Fruit fly (Drosophila melanogaster) whole organism, embryonic: ENCODE data around the gene CG10038.

ENCODE experiments used
- BtbVII ChIP-seq: fragments of 200-800 bp; sonication (Bioruptor generic); optimal IDR thresholded peaks from 3 replicates; lab custom pipeline; 2017; ENCODE audit warnings: missing biosample characterization, mild to moderate bottlenecking, missing genetic modification characterization
- CG10366 ChIP-seq: fragments of 200-800 bp; sonication (Bioruptor generic); IDR thresholded peaks from 2 replicates; pipeline ENCODE4 v1.3.6; 2022; ENCODE audit warnings: missing biosample characterization, missing genetic modification characterization
- CG10431 ChIP-seq: fragments of 200-800 bp; sonication (Bioruptor generic); optimal IDR thresholded peaks from 3 replicates; lab custom pipeline; 2018; ENCODE audit warnings: missing biosample characterization, mild to moderate bottlenecking, missing genetic modification characterization
- CG10543 ChIP-seq: fragments of 200-800 bp; sonication (Bioruptor generic); optimal IDR thresholded peaks from 3 replicates; lab custom pipeline; 2017; ENCODE audit warnings: missing biosample characterization, mild to moderate bottlenecking, missing genetic modification characterization, moderate library complexity
- CG10654 ChIP-seq: fragments of 200-800 bp; sonication (Bioruptor generic); optimal IDR thresholded peaks from 2 replicates; lab custom pipeline; 2016; ENCODE audit warnings: missing biosample characterization, missing genetic modification characterization
- CG10979 ChIP-seq: fragments of 200-800 bp; sonication (Bioruptor generic); optimal IDR thresholded peaks from 2 replicates; lab custom pipeline; 2018; ENCODE audit warnings: missing biosample characterization, mild to moderate bottlenecking, missing genetic modification characterization, moderate library complexity
- CG11696 ChIP-seq: fragments of 200-800 bp; sonication (Bioruptor generic); IDR thresholded peaks from 2 replicates; pipeline ENCODE4 v1.3.6; 2022; ENCODE audit warnings: missing biosample characterization, missing genetic modification characterization
- CG13296 ChIP-seq: fragments of 200-800 bp; sonication (Bioruptor generic); optimal IDR thresholded peaks from 3 replicates; lab custom pipeline; 2018; ENCODE audit warnings: missing biosample characterization, mild to moderate bottlenecking, missing genetic modification characterization
- CG13424 ChIP-seq: fragments of 200-800 bp; sonication (Bioruptor generic); optimal IDR thresholded peaks from 2 replicates; lab custom pipeline; 2019; ENCODE audit warnings: missing biosample characterization, mild to moderate bottlenecking, missing genetic modification characterization, moderate library complexity
- CG15601 ChIP-seq: fragments of 200-800 bp; sonication (Bioruptor generic); optimal IDR thresholded peaks from 3 replicates; lab custom pipeline; 2019; ENCODE audit warnings: missing biosample characterization, mild to moderate bottlenecking, missing genetic modification characterization, moderate library complexity
- CG17829 ChIP-seq: fragments of 200-800 bp; optimal IDR thresholded peaks from 2 replicates; lab custom pipeline; 2019; ENCODE audit warnings: missing biosample characterization, mild to moderate bottlenecking, missing genetic modification characterization, moderate library complexity
- CG2712 ChIP-seq: fragments of 200-800 bp; optimal IDR thresholded peaks from 3 replicates; lab custom pipeline; 2019; ENCODE audit warnings: missing biosample characterization, mild to moderate bottlenecking, missing genetic modification characterization, moderate library complexity
- CG30020 ChIP-seq: fragments of 200-800 bp; optimal IDR thresholded peaks from 2 replicates; lab custom pipeline; 2019; ENCODE audit warnings: missing biosample characterization, mild to moderate bottlenecking, missing genetic modification characterization, moderate library complexity
- CG31365 ChIP-seq: fragments of 200-800 bp; sonication (Bioruptor generic); optimal IDR thresholded peaks from 2 replicates; lab custom pipeline; 2018; ENCODE audit warnings: missing biosample characterization, mild to moderate bottlenecking, missing genetic modification characterization
- CG3838 ChIP-seq: fragments of 200-800 bp; sonication (Bioruptor generic); optimal IDR thresholded peaks from 3 replicates; lab custom pipeline; 2016; ENCODE audit warnings: missing biosample characterization, missing genetic modification characterization
- CG4820 ChIP-seq: fragments of 200-800 bp; sonication (Bioruptor generic); optimal IDR thresholded peaks from 3 replicates; lab custom pipeline; 2016; ENCODE audit warnings: missing biosample characterization, missing genetic modification characterization
- CG7786 ChIP-seq: fragments of 200-800 bp; sonication (Bioruptor generic); optimal IDR thresholded peaks from 2 replicates; lab custom pipeline; 2016; ENCODE audit warnings: missing biosample characterization, missing genetic modification characterization
- CG8359 ChIP-seq: fragments of 200-800 bp; sonication (Bioruptor generic); optimal IDR thresholded peaks from 2 replicates; lab custom pipeline; 2017; ENCODE audit warnings: missing biosample characterization, mild to moderate bottlenecking, missing genetic modification characterization, borderline replicate concordance
- CoRest ChIP-seq: fragments of 200-800 bp; sonication (Bioruptor generic); optimal IDR thresholded peaks from 3 replicates; lab custom pipeline; 2018; ENCODE audit warnings: missing biosample characterization, mild to moderate bottlenecking, missing genetic modification characterization, moderate library complexity
- Dad ChIP-seq: fragments of 200-800 bp; sonication (Bioruptor generic); optimal IDR thresholded peaks from 3 replicates; lab custom pipeline; 2016; ENCODE audit warnings: missing biosample characterization, missing genetic modification characterization
- Dek ChIP-seq: fragments of 200-800 bp; sonication (Bioruptor generic); optimal IDR thresholded peaks from 3 replicates; lab custom pipeline; 2019; ENCODE audit warnings: missing biosample characterization, mild to moderate bottlenecking, missing genetic modification characterization, moderate library complexity
- Dref ChIP-seq: fragments of 200-800 bp; sonication (Bioruptor generic); IDR thresholded peaks from 2 replicates; pipeline ENCODE4 v1.3.6; 2022; ENCODE audit warnings: missing biosample characterization, missing genetic modification characterization
- Drgx ChIP-seq: fragments of 200-800 bp; sonication (Bioruptor generic); IDR thresholded peaks from 2 replicates; pipeline ENCODE4 v1.3.6; 2022; ENCODE audit warnings: missing biosample characterization, missing genetic modification characterization
- Ets65A ChIP-seq: fragments of 200-800 bp; sonication (Bioruptor generic); peaks from one replicate; lab custom pipeline; 2016; ENCODE audit warnings: missing biosample characterization, missing genetic modification characterization
- GATAe ChIP-seq: fragments of 200-800 bp; sonication (Bioruptor generic); conservative IDR thresholded peaks from 2 replicates; pipeline ENCODE4 v1.3.6; 2022; ENCODE audit warnings: missing biosample characterization, missing genetic modification characterization
- HHEX ChIP-seq: fragments of 200-800 bp; sonication (Bioruptor generic); optimal IDR thresholded peaks from 3 replicates; lab custom pipeline; 2017; ENCODE audit warnings: missing biosample characterization, mild to moderate bottlenecking, missing genetic modification characterization, missing genetic modification reagents
- HLH54F ChIP-seq: fragments of 200-800 bp; sonication (Bioruptor generic); optimal IDR thresholded peaks from 3 replicates; lab custom pipeline; 2016; ENCODE audit warnings: missing biosample characterization, missing genetic modification characterization
- MBD-R2 ChIP-seq: fragments of 200-800 bp; sonication (Bioruptor generic); IDR thresholded peaks from 2 replicates; pipeline ENCODE4 v1.3.6; 2022; ENCODE audit warnings: missing biosample characterization, missing genetic modification characterization
- MESR4 ChIP-seq: fragments of 200-800 bp; sonication (Bioruptor generic); optimal IDR thresholded peaks from 2 replicates; lab custom pipeline; 2018; ENCODE audit warnings: missing biosample characterization, mild to moderate bottlenecking, missing genetic modification characterization, moderate library complexity
- Med ChIP-seq: fragments of 200-800 bp; sonication (Bioruptor generic); peaks from one replicate; lab custom pipeline; 2016; ENCODE audit warnings: missing biosample characterization, missing genetic modification characterization, mild to moderate bottlenecking, inconsistent platforms, moderate library complexity
- NFAT ChIP-seq: fragments of 200-800 bp; sonication (Bioruptor generic); IDR thresholded peaks from 2 replicates; pipeline ENCODE4 v1.3.6; 2022; ENCODE audit warnings: missing biosample characterization, missing genetic modification characterization
- Pdp1 ChIP-seq, 2 experiments: fragments of 200-800 bp; sonication (Bioruptor generic); optimal IDR thresholded peaks; 3 replicates each; lab custom pipeline; 2016; ENCODE audit warnings: missing biosample characterization in 2 of 2, missing genetic modification characterization in 2 of 2, mild to moderate bottlenecking in 1 of 2, moderate library complexity in 1 of 2
- Sin3A ChIP-seq: fragments of >200 bp; optimal IDR thresholded peaks from 2 replicates; lab custom pipeline; 2018
- Sry-δ ChIP-seq: fragments of 200-800 bp; sonication (Bioruptor generic); optimal IDR thresholded peaks from 2 replicates; lab custom pipeline; 2016; ENCODE audit warnings: missing biosample characterization, missing genetic modification characterization
- al ChIP-seq: fragments of 200-800 bp; sonication (Bioruptor generic); IDR thresholded peaks from 2 replicates; pipeline ENCODE4 v1.3.6; 2022; ENCODE audit warnings: missing biosample characterization, missing genetic modification characterization
- amos ChIP-seq: fragments of 200-800 bp; sonication (Bioruptor generic); IDR thresholded peaks from 2 replicates; pipeline ENCODE4 v1.3.6; 2022; ENCODE audit warnings: missing biosample characterization, missing genetic modification characterization; ENCODE audit not compliant: partially characterized antibody
- btn ChIP-seq: fragments of 200-800 bp; sonication (Bioruptor generic); optimal IDR thresholded peaks from 2 replicates; lab custom pipeline; 2016; ENCODE audit warnings: missing biosample characterization, missing genetic modification characterization
- chm ChIP-seq: fragments of 200-800 bp; sonication (Bioruptor generic); IDR thresholded peaks from 2 replicates; pipeline ENCODE4 v1.3.6; 2022; ENCODE audit warnings: missing biosample characterization, missing genetic modification characterization
- dati ChIP-seq: fragments of 200-800 bp; sonication (Bioruptor generic); IDR thresholded peaks from 2 replicates; pipeline ENCODE4 v1.3.6; 2022; ENCODE audit warnings: missing biosample characterization, missing genetic modification characterization
- emc ChIP-seq: fragments of 200-800 bp; sonication (Bioruptor generic); optimal IDR thresholded peaks from 2 replicates; lab custom pipeline; 2016; ENCODE audit warnings: missing biosample characterization, missing genetic modification characterization
- en ChIP-seq: fragments of 200-800 bp; sonication (Bioruptor generic); optimal IDR thresholded peaks from 2 replicates; lab custom pipeline; 2016; ENCODE audit warnings: missing biosample characterization, missing genetic modification characterization
- exex ChIP-seq: fragments of 200-800 bp; sonication (Bioruptor generic); optimal IDR thresholded peaks from 4 replicates; lab custom pipeline; 2018; ENCODE audit warnings: missing biosample characterization, mild to moderate bottlenecking, missing genetic modification characterization, moderate library complexity
- gce ChIP-seq: fragments of 200-800 bp; sonication (Bioruptor generic); IDR thresholded peaks from 3 replicates; pipeline ENCODE4 v1.3.6; 2022; ENCODE audit warnings: missing biosample characterization, missing genetic modification characterization
- grau ChIP-seq: fragments of 200-800 bp; optimal IDR thresholded peaks from 3 replicates; lab custom pipeline; 2019; ENCODE audit warnings: missing biosample characterization, mild to moderate bottlenecking, missing genetic modification characterization, moderate library complexity
- gro ChIP-seq: fragments of 200-800 bp; sonication (Bioruptor generic); optimal IDR thresholded peaks from 2 replicates; lab custom pipeline; 2016; ENCODE audit warnings: missing biosample characterization, missing genetic modification characterization
- hb ChIP-seq: fragments of 200-800 bp; sonication (Bioruptor generic); IDR thresholded peaks from 3 replicates; pipeline ENCODE4 v1.3.6; 2022; ENCODE audit warnings: missing biosample characterization, missing genetic modification characterization; ENCODE audit not compliant: partially characterized antibody
- ind ChIP-seq: fragments of 200-800 bp; sonication (Bioruptor generic); optimal IDR thresholded peaks from 3 replicates; lab custom pipeline; 2016; ENCODE audit warnings: missing biosample characterization, missing genetic modification characterization
- kay ChIP-seq: fragments of 200-800 bp; sonication (Bioruptor generic); optimal IDR thresholded peaks from 2 replicates; lab custom pipeline; 2016; ENCODE audit warnings: missing biosample characterization, missing genetic modification characterization
- pb ChIP-seq: fragments of 200-800 bp; sonication (Bioruptor generic); optimal IDR thresholded peaks from 3 replicates; lab custom pipeline; 2016; ENCODE audit warnings: missing biosample characterization, missing genetic modification characterization
- psq ChIP-seq: fragments of 200-800 bp; sonication (Bioruptor generic); optimal IDR thresholded peaks from 2 replicates; lab custom pipeline; 2017; ENCODE audit warnings: missing biosample characterization, missing genetic modification characterization
- schlank ChIP-seq: fragments of 200-800 bp; sonication (Bioruptor generic); optimal IDR thresholded peaks from 2 replicates; lab custom pipeline; 2018; ENCODE audit warnings: missing biosample characterization, mild to moderate bottlenecking, missing genetic modification characterization
- unc-4 ChIP-seq: fragments of 200-800 bp; sonication (Bioruptor generic); IDR thresholded peaks from 2 replicates; pipeline ENCODE4 v1.3.6; 2022; ENCODE audit warnings: missing biosample characterization, missing genetic modification characterization; ENCODE audit not compliant: partially characterized antibody

CG10038 gene

dm6 chr3R:12350497-12350896 lies at the start of gene CG10038:
TSS of gene CG10038 (minus strand) at chr3R:12350644.
- TF ChIP-seq BtbVII (GFP tag; lab: Kevin White, UChicago) (no peak), en (no peak), schlank (no peak), pb (GFP tag; lab: Kevin White, UChicago) (no peak), kay (GFP tag; lab: Kevin White, UChicago) (peak; percentile 14), CG10543 (GFP tag; lab: Kevin White, UChicago) (no peak), Med (peak; percentile 88), CG30020 (tag; lab: Kevin White, UChicago) (peak; percentile 38), MBD-R2 (GFP tag; lab: Robert Waterston, UW) (peak; percentile 100), Sry-δ (peak; percentile 95), CG2712 (peak; percentile 61), CG11696 (GFP tag; lab: Robert Waterston, UW) (no peak), btn (GFP tag; lab: Kevin White, UChicago) (no peak), CG13424 (tag; lab: Kevin White, UChicago) (peak; percentile 41), CG4820 (no peak), HLH54F (GFP tag; lab: Kevin White, UChicago) (no peak), CG10366 (GFP tag; lab: Robert Waterston, UW) (no peak), GATAe (GFP tag; lab: Robert Waterston, UW) (no peak), chm (GFP tag; lab: Robert Waterston, UW) (no peak), amos (GFP tag; lab: Robert Waterston, UW) (peak; percentile 97), MESR4 (peak; percentile 10), Drgx (GFP tag; lab: Robert Waterston, UW) (no peak), al (GFP tag; lab: Robert Waterston, UW) (peak; percentile 21; the same call in 1 of the 2 replicates), CoRest (peak; percentile 78), emc (no peak), CG7786 (no peak), Pdp1 (GFP tag; optimal IDR thresholded peaks at IDR 0.05; lab: Kevin White, UChicago) (peak in 1 of 2 experiments; percentile 15), CG3838 (no peak), Sin3A (lab: Kevin White, UChicago) (peak; percentile 30), CG10979 (tag; lab: Kevin White, UChicago) (peak; percentile 21), grau (peak; percentile 54), CG17829 (peak; percentile 60), unc-4 (GFP tag; lab: Robert Waterston, UW) (peak; percentile 94), CG15601 (tag; lab: Kevin White, UChicago) (peak; percentile 41), Dad (no peak), CG10431 (GFP tag; lab: Kevin White, UChicago) (no peak), CG31365 (tag; lab: Kevin White, UChicago) (no peak), Ets65A (peak; percentile 93), Dek (peak; percentile 60), dati (GFP tag; lab: Robert Waterston, UW) (no peak), Dref (GFP tag; lab: Robert Waterston, UW) (peak; percentile 88), hb (peak; percentile 92), CG8359 (GFP tag; lab: Kevin White, UChicago) (no peak), exex (tag; lab: Kevin White, UChicago) (no peak), NFAT (GFP tag; lab: Robert Waterston, UW) (no peak; the same call in 1 of the 2 replicates), HHEX (no peak), gro (no peak), ind (GFP tag; lab: Kevin White, UChicago) (peak; percentile 30), CG13296 (GFP tag; lab: Kevin White, UChicago) (no peak), gce (GFP tag; lab: Robert Waterston, UW) (no peak), psq (GFP tag; lab: Kevin White, UChicago) (no peak), CG10654 (GFP tag; lab: Kevin White, UChicago) (peak; percentile 3)
